Worm (Caenorhabditis elegans): ENCODE results near the gene ugt-59.

The ugt-59 gene

ce11 chrIV:10380626-10381025 is 20.2 kb downstream of the ugt-59 start (continued):
- TF ChIP-seq lin-14 (GFP tag; optimal IDR thresholded peaks at IDR 0.05) (peak; percentile 85), snpc-4 (tag; optimal IDR thresholded peaks at IDR 0.05) (no peak), mep-1 (tag; optimal IDR thresholded peaks at IDR 0.05) (peak; percentile 65), ama-1 (optimal IDR thresholded peaks at IDR 0.05) (no peak), mef-2 (tag; optimal IDR thresholded peaks at IDR 0.05) (no peak), elt-3 (tag; optimal IDR thresholded peaks at IDR 0.05) (peak in 1 of 6 experiments; percentile 48), ceh-88 (GFP tag; IDR thresholded peaks at IDR 0.05) (no peak), nhr-84 (tag; optimal IDR thresholded peaks at IDR 0.05) (no peak), jun-1 (tag; optimal IDR thresholded peaks at IDR 0.05) (no peak), nhr-20 (tag; optimal IDR thresholded peaks at IDR 0.05) (peak; percentile 60), nhr-47 (tag; optimal IDR thresholded peaks at IDR 0.05) (peak; percentile 55), ces-1 (GFP tag; optimal IDR thresholded peaks at IDR 0.05) (no peak), Y116A8C.19 (tag; optimal IDR thresholded peaks at IDR 0.05; ENCODE audit: borderline replicate concordance) (no peak), nhr-19 (GFP tag; conservative IDR thresholded peaks at IDR 0.05) (peak; percentile 46), lin-13 (GFP tag; optimal IDR thresholded peaks at IDR 0.05) (no peak), nhr-28 (tag; optimal IDR thresholded peaks at IDR 0.05) (no peak), ztf-4 (tag; optimal IDR thresholded peaks at IDR 0.05) (peak; percentile 36), unc-62 (GFP tag; optimal IDR thresholded peaks at IDR 0.05) (no peak), elt-2 (tag; optimal IDR thresholded peaks at IDR 0.05) (peak; percentile 14), nhr-12 (tag; optimal IDR thresholded peaks at IDR 0.05) (no peak), lin-15B (tag; optimal IDR thresholded peaks at IDR 0.05) (no peak), lsy-2 (tag; optimal IDR thresholded peaks at IDR 0.05) (peak; percentile 12 to 28), lin-39 (tag; optimal IDR thresholded peaks at IDR 0.05) (no peak), nhr-71 (tag; optimal IDR thresholded peaks at IDR 0.05) (peak; percentile 74), nhr-76 (tag; optimal IDR thresholded peaks at IDR 0.05) (no peak), ztf-11 (tag; optimal IDR thresholded peaks at IDR 0.05) (peak in 1 of 2 experiments; percentile 40), isw-1 (GFP tag; IDR thresholded peaks at IDR 0.05) (peak; percentile 18; the same call in 1 of the 2 replicates), grh-1 (GFP tag; IDR thresholded peaks at IDR 0.05) (no peak), swsn-7 (tag; optimal IDR thresholded peaks at IDR 0.05) (peak; percentile 34), irx-1 (tag; optimal IDR thresholded peaks at IDR 0.05) (no peak), unc-86 (tag; optimal IDR thresholded peaks at IDR 0.05) (peak; percentile 10), pax-3 (tag; optimal IDR thresholded peaks at IDR 0.05) (peak; percentile 51), ceh-82 (tag; optimal IDR thresholded peaks at IDR 0.05) (peak in 1 of 3 experiments; percentile 34), tbx-2 (tag; optimal IDR thresholded peaks at IDR 0.05) (peak; percentile 50), snu-23 (GFP tag; optimal IDR thresholded peaks at IDR 0.05) (peak; percentile 61), C04F5.9 (tag; optimal IDR thresholded peaks at IDR 0.05) (no peak), mdl-1 (tag; optimal IDR thresholded peaks at IDR 0.05) (peak in 1 of 2 experiments; percentile 65), nhr-77 (tag; optimal IDR thresholded peaks at IDR 0.05) (no peak)

ce11 chrIV:10381035-10381434 is 20.6 kb downstream of the ugt-59 start:
- peak; percentile 5 for TF ChIP-seq aly-2 (tag; optimal IDR thresholded peaks at IDR 0.05)
- peak; percentile 14 for TF ChIP-seq ceh-90 (tag; optimal IDR thresholded peaks at IDR 0.05)
- TF ChIP-seq alr-1 (tag; optimal IDR thresholded peaks at IDR 0.05; ENCODE audit: borderline replicate concordance) = no peak
- no peak for TF ChIP-seq efl-1 (optimal IDR thresholded peaks at IDR 0.05)
- peak in 1 of 2 experiments; percentile 81 for TF ChIP-seq efl-1 (GFP tag; optimal IDR thresholded peaks at IDR 0.05 in 1 of 2)

- TF ChIP-seq lin-15B (tag; optimal IDR thresholded peaks at IDR 0.05) (no peak), xbp-1 (tag; optimal IDR thresholded peaks at IDR 0.05) (no peak), nhr-85 (tag) (no peak), nhr-12 (tag; optimal IDR thresholded peaks at IDR 0.05) (no peak)
Observed at ce11 chrIV:10382894-10383293, 22.5 kb downstream of the ugt-59 start.
